Worm (Caenorhabditis elegans): Measurements from ENCODE around the gene F10E9.10.

The F10E9.10 gene

DNA sequence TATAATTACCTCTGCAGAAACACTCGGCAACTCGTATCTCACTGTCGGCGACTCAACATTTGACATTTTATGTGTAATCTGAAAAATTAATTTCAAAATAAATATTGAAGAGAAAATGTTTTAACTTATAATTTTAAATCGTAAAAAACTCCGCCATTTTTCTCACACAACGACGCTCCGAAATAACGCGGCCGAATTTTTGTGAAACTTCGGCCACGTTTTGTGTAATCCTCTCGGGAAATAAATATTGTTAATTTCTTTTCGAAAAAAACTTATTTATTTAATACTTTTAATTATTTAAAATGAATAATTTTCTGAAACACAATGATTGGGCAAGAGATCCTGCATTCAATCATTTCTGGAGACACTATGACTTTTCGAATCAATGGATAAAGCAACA, 12.7 kb downstream of the F10E9.10 start, which contains the start of the genes F10E9.7 and F10E9.5 (continued):
- TF ChIP-seq mes-2 (tag; optimal IDR thresholded peaks at IDR 0.05; ENCODE audit: poor library complexity, severe bottlenecking): peak; percentile 100
- TF ChIP-seq ceh-20 (GFP tag; IDR thresholded peaks at IDR 0.05): 0 out of 2 replicates have a peak, but pooled peaks have one; percentile 28
- TF ChIP-seq mxl-2 (GFP tag; conservative IDR thresholded peaks at IDR 0.05): no peak
- peak; percentile 68 for TF ChIP-seq sdz-12 (GFP tag; optimal IDR thresholded peaks at IDR 0.05)
- no peak for TF ChIP-seq spr-3 (GFP tag; optimal IDR thresholded peaks at IDR 0.05)
- peak; percentile 34 for TF ChIP-seq nhr-28 (tag; optimal IDR thresholded peaks at IDR 0.05)
- TF ChIP-seq spr-1 (tag; optimal IDR thresholded peaks at IDR 0.05): peak; percentile 32
- no peak for TF ChIP-seq Y105C5A.15 (GFP tag; IDR thresholded peaks at IDR 0.05)
- no peak for TF ChIP-seq nhr-237 (tag; optimal IDR thresholded peaks at IDR 0.05)
- TF ChIP-seq set-16 (GFP tag; IDR thresholded peaks at IDR 0.05): no peak
- no peak for TF ChIP-seq zag-1 (tag; optimal IDR thresholded peaks at IDR 0.05)
- peak; percentile 96 for TF ChIP-seq unc-130 (GFP tag; optimal IDR thresholded peaks at IDR 0.05)
- peak; percentile 88 for TF ChIP-seq duxl-1 (tag; optimal IDR thresholded peaks at IDR 0.05; ENCODE audit: poor library complexity)
- no peak for TF ChIP-seq lin-29 (GFP tag; IDR thresholded peaks at IDR 0.05)
- no peak for TF ChIP-seq saeg-2 (GFP tag; IDR thresholded peaks at IDR 0.05)
- TF ChIP-seq ceh-82 (tag; optimal IDR thresholded peaks at IDR 0.05): no peak
- peak; percentile 63 for TF ChIP-seq hlh-30 (tag; optimal IDR thresholded peaks at IDR 0.05; ENCODE audit: insufficient read depth)
- no peak for TF ChIP-seq nhr-11 (tag; optimal IDR thresholded peaks at IDR 0.05)
- peak; percentile 79 for TF ChIP-seq lin-38 (GFP tag; IDR thresholded peaks at IDR 0.05)
- no peak for TF ChIP-seq snpc-1.2 (GFP tag; IDR thresholded peaks at IDR 0.05)
- TF ChIP-seq mxl-3 (GFP tag; optimal IDR thresholded peaks at IDR 0.05): peak; percentile 39
- TF ChIP-seq daf-8 (GFP tag; IDR thresholded peaks at IDR 0.05): no peak
- TF ChIP-seq daf-16 (GFP tag; optimal IDR thresholded peaks at IDR 0.05): peak in 1 of 2 experiments; percentile 27
- TF ChIP-seq daf-16 (tag; optimal IDR thresholded peaks at IDR 0.05): peak; percentile 56
- TF ChIP-seq gei-8 (GFP tag; optimal IDR thresholded peaks at IDR 0.05): no peak
- peak; percentile 24 for TF ChIP-seq nhr-48 (tag; optimal IDR thresholded peaks at IDR 0.05)
- TF ChIP-seq F37D6.2 (tag; optimal IDR thresholded peaks at IDR 0.05): peak; percentile 64

ce11 chrIII:8305816-8306215, 14.3 kb downstream of the F10E9.10 start:
- TF ChIP-seq jun-1 (tag; optimal IDR thresholded peaks at IDR 0.05) (no peak), unc-62 (GFP tag; optimal IDR thresholded peaks at IDR 0.05 in 1 of 2) (peak in 1 of 2 experiments; percentile 87), unc-62 (tag; optimal IDR thresholded peaks at IDR 0.05) (no peak), zfp-3 (GFP tag; conservative IDR thresholded peaks at IDR 0.05) (0 out of 2 replicates have a peak, but pooled peaks have one; percentile 35), ZK546.5 (tag; optimal IDR thresholded peaks at IDR 0.05) (no peak), duxl-1 (tag; optimal IDR thresholded peaks at IDR 0.05; ENCODE audit: poor library complexity) (no peak), aha-1 (tag) (peak; percentile 94)

DNA sequence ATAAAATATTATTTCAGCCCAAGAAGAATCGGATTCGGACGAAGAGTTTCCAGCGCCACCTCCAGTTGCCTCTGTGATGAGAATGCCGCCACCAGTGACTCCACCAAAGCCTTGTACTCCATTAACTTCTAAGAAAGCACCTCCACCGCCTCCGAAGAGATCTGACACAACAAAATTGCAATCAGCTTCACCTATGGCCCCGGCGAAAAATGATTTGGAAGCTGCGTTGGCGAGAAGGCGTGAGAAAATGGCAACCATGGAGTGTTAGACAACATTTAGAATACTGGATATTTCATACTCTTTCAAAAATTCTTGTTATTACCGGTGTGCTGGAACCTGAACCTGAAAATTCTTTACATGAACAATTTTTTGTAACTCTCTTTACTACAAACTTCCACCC, 14.8 kb downstream of the F10E9.10 start:
- TF ChIP-seq egl-43 (GFP tag; IDR thresholded peaks at IDR 0.05) (0 out of 2 replicates have a peak, but pooled peaks have one; percentile 19), F26F4.8 (GFP tag; conservative IDR thresholded peaks at IDR 0.05) (no peak), snpc-1.2 (GFP tag; IDR thresholded peaks at IDR 0.05) (no peak), aha-1 (tag) (peak; percentile 90)

ce11 chrIII:8303440-8303839, 16.6 kb downstream of the F10E9.10 start:
- TF ChIP-seq nhr-111 (GFP tag; optimal IDR thresholded peaks at IDR 0.05) (no peak), ceh-28 (tag; optimal IDR thresholded peaks at IDR 0.05) (no peak), Y75B8A.6 (GFP tag; IDR thresholded peaks at IDR 0.05) (no peak), saeg-2 (GFP tag; IDR thresholded peaks at IDR 0.05) (no peak), T26A8.4 (GFP tag; IDR thresholded peaks at IDR 0.05) (no peak), snpc-1.2 (GFP tag; IDR thresholded peaks at IDR 0.05) (no peak), dpl-1 (GFP tag; optimal IDR thresholded peaks at IDR 0.05) (no peak), lim-7 (GFP tag; IDR thresholded peaks at IDR 0.05) (no peak), mxl-3 (GFP tag; optimal IDR thresholded peaks at IDR 0.05) (no peak), cey-2 (tag; optimal IDR thresholded peaks at IDR 0.05; ENCODE audit: borderline replicate concordance, insufficient read depth) (no peak), daf-12 (tag; optimal IDR thresholded peaks at IDR 0.05) (no peak), dmd-6 (GFP tag; IDR thresholded peaks at IDR 0.05) (no peak), ceh-32 (tag; optimal IDR thresholded peaks at IDR 0.05; ENCODE audit: poor library complexity) (no peak), tra-1 (GFP tag; IDR thresholded peaks at IDR 0.05) (no peak), lin-38 (GFP tag; IDR thresholded peaks at IDR 0.05) (no peak), lin-13 (GFP tag; optimal IDR thresholded peaks at IDR 0.05) (no peak), ZK546.5 (tag; optimal IDR thresholded peaks at IDR 0.05) (no peak)

Data from whole organism, L4 larva.